Comparison of ENCODE assay signal across 1 fruit fly cellular context in genomic region chr3R:23445249-23445916, dm6.
TF ChIP-seq lines count a peak whose summit lies in the region.

No protein-coding gene starts in this region.

TF ChIP-seq in whole organism, embryonic, 481 proteins besides CTCF, POLR2A, EP300 and RAD21 (continued from another document):
- no peak for TF ChIP-seq CG33213 (GFP tag; optimal IDR thresholded peaks at IDR 0.05; lab: Kevin White, UChicago)
- peak; percentile 66 for TF ChIP-seq D19A (tag; optimal IDR thresholded peaks at IDR 0.05; lab: Kevin White, UChicago)
- TF ChIP-seq CG10959 (GFP tag; IDR thresholded peaks at IDR 0.05; lab: Robert Waterston, UW) = no peak
- no peak for TF ChIP-seq CG6654 (GFP tag; optimal IDR thresholded peaks at IDR 0.05; lab: Kevin White, UChicago)
- TF ChIP-seq MESR4 (GFP tag; optimal IDR thresholded peaks at IDR 0.05; lab: Kevin White, UChicago) = no peak
- no peak for TF ChIP-seq hbn (GFP tag; IDR thresholded peaks at IDR 0.05; lab: Robert Waterston, UW; ENCODE audit: partially characterized antibody)
- no peak for TF ChIP-seq hb (GFP tag; IDR thresholded peaks at IDR 0.05; lab: Robert Waterston, UW; ENCODE audit: partially characterized antibody)
- TF ChIP-seq gfzf (GFP tag; optimal IDR thresholded peaks at IDR 0.05; lab: Kevin White, UChicago) = no peak
- peak in 1 of 2 experiments; percentile 49 for TF ChIP-seq bsh (GFP tag; optimal IDR thresholded peaks at IDR 0.05; lab: Kevin White, UChicago)
- TF ChIP-seq Dip3 (GFP tag; optimal IDR thresholded peaks at IDR 0.05; lab: Kevin White, UChicago) = no peak
- peak; percentile 29 for TF ChIP-seq CG10543 (GFP tag; optimal IDR thresholded peaks at IDR 0.05; lab: Kevin White, UChicago)
- TF ChIP-seq CG17829 (tag; optimal IDR thresholded peaks at IDR 0.05; lab: Kevin White, UChicago) = no peak
- TF ChIP-seq zfh1 (GFP tag; IDR thresholded peaks at IDR 0.05; lab: Robert Waterston, UW) = peak; percentile 21; the same call in 1 of the 3 replicates
- TF ChIP-seq Scr (GFP tag; IDR thresholded peaks at IDR 0.05; lab: Robert Waterston, UW; ENCODE audit: partially characterized antibody) = no peak
- no peak for TF ChIP-seq CG10267 (tag; optimal IDR thresholded peaks at IDR 0.05; lab: Kevin White, UChicago)
- TF ChIP-seq CG14014 (GFP tag; IDR thresholded peaks at IDR 0.05; lab: Robert Waterston, UW) = peak; percentile 19; the same call in 1 of the 2 replicates
- TF ChIP-seq insv (GFP tag; optimal IDR thresholded peaks at IDR 0.05; lab: Kevin White, UChicago) = no peak
- no peak for TF ChIP-seq CG10654 (GFP tag; optimal IDR thresholded peaks at IDR 0.05; lab: Kevin White, UChicago)
- no peak for TF ChIP-seq Hmx (GFP tag; optimal IDR thresholded peaks at IDR 0.05; lab: Kevin White, UChicago)
- no peak for TF ChIP-seq jing (GFP tag; optimal IDR thresholded peaks at IDR 0.05; lab: Kevin White, UChicago)
- TF ChIP-seq CG1603 (tag; optimal IDR thresholded peaks at IDR 0.05; lab: Kevin White, UChicago) = peak; percentile 59
- no peak for TF ChIP-seq CHES-1-like (GFP tag; optimal IDR thresholded peaks at IDR 0.05; lab: Kevin White, UChicago)
- TF ChIP-seq CG14860 (GFP tag; IDR thresholded peaks at IDR 0.05; lab: Robert Waterston, UW; ENCODE audit: partially characterized antibody) = no peak
- no peak for TF ChIP-seq sisA (GFP tag; IDR thresholded peaks at IDR 0.05; lab: Robert Waterston, UW)
- TF ChIP-seq CG42726 (GFP tag; IDR thresholded peaks at IDR 0.05; lab: Robert Waterston, UW; ENCODE audit: partially characterized antibody) = no peak
- TF ChIP-seq CG13287 (GFP tag; IDR thresholded peaks at IDR 0.05; lab: Robert Waterston, UW; ENCODE audit: partially characterized antibody) = no peak
- no peak for TF ChIP-seq Abd-B (GFP tag; optimal IDR thresholded peaks at IDR 0.05; lab: Kevin White, UChicago)
- peak; percentile 15 for TF ChIP-seq Bdp1 (GFP tag; optimal IDR thresholded peaks at IDR 0.05; lab: Kevin White, UChicago)
- no peak for TF ChIP-seq chinmo (GFP tag; IDR thresholded peaks at IDR 0.05; lab: Robert Waterston, UW; ENCODE audit: partially characterized antibody)
- peak; percentile 50; the same call in 1 of the 2 replicates for TF ChIP-seq CG10366 (GFP tag; IDR thresholded peaks at IDR 0.05; lab: Robert Waterston, UW)
- TF ChIP-seq ato (GFP tag; IDR thresholded peaks at IDR 0.05; lab: Robert Waterston, UW; ENCODE audit: partially characterized antibody) = no peak
- no peak for TF ChIP-seq CG17612 (GFP tag; IDR thresholded peaks at IDR 0.05; lab: Robert Waterston, UW)
- peak; percentile 36 for TF ChIP-seq CG15696 (tag; optimal IDR thresholded peaks at IDR 0.05; lab: Kevin White, UChicago)
- no peak for TF ChIP-seq Sin3A (optimal IDR thresholded peaks at IDR 0.05; lab: Kevin White, UChicago)
- TF ChIP-seq ase (GFP tag; IDR thresholded peaks at IDR 0.05; lab: Robert Waterston, UW) = no peak
- TF ChIP-seq exex (tag; optimal IDR thresholded peaks at IDR 0.05; lab: Kevin White, UChicago) = no peak
- no peak for TF ChIP-seq zfh2 (GFP tag; optimal IDR thresholded peaks at IDR 0.05; lab: Kevin White, UChicago)
- peak; percentile 17 for TF ChIP-seq CG4707 (GFP tag; optimal IDR thresholded peaks at IDR 0.05; lab: Kevin White, UChicago)
- no peak for TF ChIP-seq z (GFP tag; IDR thresholded peaks at IDR 0.05; lab: Robert Waterston, UW)
- no peak for TF ChIP-seq trem (tag; optimal IDR thresholded peaks at IDR 0.05; lab: Kevin White, UChicago)
- TF ChIP-seq CG10209 (GFP tag; optimal IDR thresholded peaks at IDR 0.05; lab: Kevin White, UChicago) = peak; percentile 41
- no peak for TF ChIP-seq CG12942 (GFP tag; optimal IDR thresholded peaks at IDR 0.05; lab: Kevin White, UChicago)
- TF ChIP-seq gcm (GFP tag; optimal IDR thresholded peaks at IDR 0.05; lab: Kevin White, UChicago) = no peak
- no peak for TF ChIP-seq CG2889 (GFP tag; IDR thresholded peaks at IDR 0.05; lab: Robert Waterston, UW)
- TF ChIP-seq CG43689 (GFP tag; IDR thresholded peaks at IDR 0.05; lab: Robert Waterston, UW) = peak; percentile 67
- no peak for TF ChIP-seq hkb (optimal IDR thresholded peaks at IDR 0.05; lab: Kevin White, UChicago)
- TF ChIP-seq hkb (GFP tag; IDR thresholded peaks at IDR 0.05; lab: Robert Waterston, UW) = no peak
- TF ChIP-seq CG8359 (GFP tag; optimal IDR thresholded peaks at IDR 0.05; lab: Kevin White, UChicago; ENCODE audit: borderline replicate concordance) = no peak
- TF ChIP-seq pros (GFP tag; optimal IDR thresholded peaks at IDR 0.05; lab: Kevin White, UChicago) = no peak
- peak; percentile 1 for TF ChIP-seq CG10431 (GFP tag; optimal IDR thresholded peaks at IDR 0.05; lab: Kevin White, UChicago)
- TF ChIP-seq oc (tag; optimal IDR thresholded peaks at IDR 0.05; lab: Kevin White, UChicago) = no peak
- TF ChIP-seq ind (GFP tag; optimal IDR thresholded peaks at IDR 0.05; lab: Kevin White, UChicago) = no peak
- TF ChIP-seq CG17328 (GFP tag; IDR thresholded peaks at IDR 0.05; lab: Robert Waterston, UW) = peak; percentile 36; the same call in 1 of the 2 replicates
- no peak for TF ChIP-seq pum (GFP tag; optimal IDR thresholded peaks at IDR 0.05; lab: Kevin White, UChicago)
- peak; percentile 76 for TF ChIP-seq ci (GFP tag; IDR thresholded peaks at IDR 0.05; lab: Robert Waterston, UW)
- no peak for TF ChIP-seq psq (GFP tag; optimal IDR thresholded peaks at IDR 0.05; lab: Kevin White, UChicago)
- TF ChIP-seq ttk (GFP tag; IDR thresholded peaks at IDR 0.05; lab: Robert Waterston, UW) = no peak
- peak; percentile 20 for TF ChIP-seq CG31365 (tag; optimal IDR thresholded peaks at IDR 0.05; lab: Kevin White, UChicago)
- no peak for TF ChIP-seq aop (GFP tag; IDR thresholded peaks at IDR 0.05; lab: Robert Waterston, UW)
- no peak for TF ChIP-seq YL-1 (GFP tag; optimal IDR thresholded peaks at IDR 0.05; lab: Kevin White, UChicago)
- TF ChIP-seq E2f1 (GFP tag; IDR thresholded peaks at IDR 0.05; lab: Robert Waterston, UW) = peak; percentile 29; the same call in 1 of the 2 replicates
- no peak for TF ChIP-seq C15 (GFP tag; IDR thresholded peaks at IDR 0.05; lab: Robert Waterston, UW)
- TF ChIP-seq dan (GFP tag; IDR thresholded peaks at IDR 0.05; lab: Robert Waterston, UW) = no peak
- no peak for TF ChIP-seq trh (GFP tag; optimal IDR thresholded peaks at IDR 0.05; lab: Kevin White, UChicago)
- no peak for TF ChIP-seq nerfin-2 (GFP tag; IDR thresholded peaks at IDR 0.05; lab: Robert Waterston, UW; ENCODE audit: partially characterized antibody)
- TF ChIP-seq tin (GFP tag; optimal IDR thresholded peaks at IDR 0.05; lab: Kevin White, UChicago) = no peak
- no peak for TF ChIP-seq CG8281 (tag; optimal IDR thresholded peaks at IDR 0.05; lab: Kevin White, UChicago)
- TF ChIP-seq CG7963 (GFP tag; IDR thresholded peaks at IDR 0.05; lab: Robert Waterston, UW; ENCODE audit: partially characterized antibody) = no peak
- TF ChIP-seq eyg (GFP tag; optimal IDR thresholded peaks at IDR 0.05; lab: Kevin White, UChicago) = no peak
- TF ChIP-seq NK7.1 (GFP tag; optimal IDR thresholded peaks at IDR 0.05; lab: Kevin White, UChicago) = no peak
- peak; percentile 22 for TF ChIP-seq Blimp-1 (GFP tag; optimal IDR thresholded peaks at IDR 0.05; lab: Kevin White, UChicago)
- no peak for TF ChIP-seq cwo (GFP tag; optimal IDR thresholded peaks at IDR 0.05; lab: Kevin White, UChicago)
- peak; percentile 15 for TF ChIP-seq CG16863 (GFP tag; optimal IDR thresholded peaks at IDR 0.05; lab: Kevin White, UChicago)
- no peak for TF ChIP-seq shn (GFP tag; optimal IDR thresholded peaks at IDR 0.05; lab: Kevin White, UChicago)
- TF ChIP-seq CG33557 (GFP tag; optimal IDR thresholded peaks at IDR 0.05; lab: Kevin White, UChicago) = peak; percentile 10
- TF ChIP-seq pan (optimal IDR thresholded peaks at IDR 0.05; lab: Kevin White, UChicago) = no peak
- peak in 1 of 2 experiments; percentile 45 for TF ChIP-seq pan (GFP tag; optimal IDR thresholded peaks at IDR 0.05 in 1 of 2, IDR thresholded peaks at IDR 0.05 in 1 of 2)
- 0 out of 2 replicates have a peak, but pooled peaks have one; percentile 21 for TF ChIP-seq CG11085 (GFP tag; IDR thresholded peaks at IDR 0.05; lab: Robert Waterston, UW)
- TF ChIP-seq CG15073 (GFP tag; optimal IDR thresholded peaks at IDR 0.05; lab: Kevin White, UChicago) = no peak
- no peak for TF ChIP-seq CG34422 (GFP tag; IDR thresholded peaks at IDR 0.05; lab: Robert Waterston, UW)
- peak; percentile 7 for TF ChIP-seq Lhr (GFP tag; optimal IDR thresholded peaks at IDR 0.05; lab: Kevin White, UChicago)
- TF ChIP-seq corto (GFP tag; optimal IDR thresholded peaks at IDR 0.05; lab: Kevin White, UChicago) = no peak
- TF ChIP-seq Sox100B (GFP tag; optimal IDR thresholded peaks at IDR 0.05; lab: Kevin White, UChicago) = peak; percentile 57
- no peak for TF ChIP-seq repo (GFP tag; optimal IDR thresholded peaks at IDR 0.05; lab: Kevin White, UChicago)
- TF ChIP-seq Camta (GFP tag; optimal IDR thresholded peaks at IDR 0.05; lab: Kevin White, UChicago) = peak; percentile 31
- TF ChIP-seq sna (GFP tag; IDR thresholded peaks at IDR 0.05; lab: Robert Waterston, UW; ENCODE audit: partially characterized antibody) = no peak
- 0 out of 2 replicates have a peak, but pooled peaks have one; percentile 13 for TF ChIP-seq vvl (GFP tag; IDR thresholded peaks at IDR 0.05; lab: Robert Waterston, UW)
- no peak for TF ChIP-seq btn (GFP tag; optimal IDR thresholded peaks at IDR 0.05; lab: Kevin White, UChicago)
- no peak for TF ChIP-seq Fer2 (tag; optimal IDR thresholded peaks at IDR 0.05; lab: Kevin White, UChicago)
- TF ChIP-seq D (optimal IDR thresholded peaks at IDR 0.05; lab: Kevin White, UChicago) = no peak
- peak; percentile 48 for TF ChIP-seq D (GFP tag; optimal IDR thresholded peaks at IDR 0.05; lab: Kevin White, UChicago)
- no peak for TF ChIP-seq Mad (GFP tag; optimal IDR thresholded peaks at IDR 0.05; lab: Kevin White, UChicago)
- TF ChIP-seq h (optimal IDR thresholded peaks at IDR 0.05; lab: Kevin White, UChicago) = no peak
- no peak for TF ChIP-seq usp (GFP tag; optimal IDR thresholded peaks at IDR 0.05; lab: Kevin White, UChicago)
- peak; percentile 30 for TF ChIP-seq mirr (GFP tag; optimal IDR thresholded peaks at IDR 0.05; lab: Kevin White, UChicago)
- TF ChIP-seq chif (GFP tag; optimal IDR thresholded peaks at IDR 0.05; lab: Kevin White, UChicago) = no peak
- TF ChIP-seq ab (GFP tag; optimal IDR thresholded peaks at IDR 0.05; lab: Kevin White, UChicago) = no peak
- TF ChIP-seq knrl (GFP tag; IDR thresholded peaks at IDR 0.05; lab: Robert Waterston, UW; ENCODE audit: partially characterized antibody) = no peak
- TF ChIP-seq az2 (GFP tag; optimal IDR thresholded peaks at IDR 0.05; lab: Kevin White, UChicago) = no peak
- TF ChIP-seq ftz-f1 (GFP tag; optimal IDR thresholded peaks at IDR 0.05; lab: Kevin White, UChicago) = no peak
- TF ChIP-seq CG11456 (GFP tag; IDR thresholded peaks at IDR 0.05; lab: Robert Waterston, UW) = no peak
- no peak for TF ChIP-seq dm (GFP tag; optimal IDR thresholded peaks at IDR 0.05; lab: Kevin White, UChicago)
- no peak for TF ChIP-seq H2.0 (GFP tag; IDR thresholded peaks at IDR 0.05; lab: Robert Waterston, UW)
- no peak for TF ChIP-seq Myb (GFP tag; optimal IDR thresholded peaks at IDR 0.05; lab: Kevin White, UChicago)
- no peak for TF ChIP-seq wor (GFP tag; IDR thresholded peaks at IDR 0.05; lab: Robert Waterston, UW)
- TF ChIP-seq CG9817 (tag; optimal IDR thresholded peaks at IDR 0.05; lab: Kevin White, UChicago) = no peak
- TF ChIP-seq CG8290 (GFP tag; optimal IDR thresholded peaks at IDR 0.05; lab: Kevin White, UChicago) = no peak
- TF ChIP-seq CG8290 (tag; optimal IDR thresholded peaks at IDR 0.05; lab: Kevin White, UChicago) = peak in 1 of 2 experiments; percentile 64
- TF ChIP-seq CG8924 (tag; optimal IDR thresholded peaks at IDR 0.05; lab: Kevin White, UChicago) = no peak
- TF ChIP-seq CG14965 (GFP tag; optimal IDR thresholded peaks at IDR 0.05; lab: Kevin White, UChicago; ENCODE audit: borderline replicate concordance) = no peak
- TF ChIP-seq CG34224 (GFP tag; IDR thresholded peaks at IDR 0.05; lab: Robert Waterston, UW; ENCODE audit: partially characterized antibody) = no peak
- TF ChIP-seq Poxn (GFP tag; IDR thresholded peaks at IDR 0.05; lab: Robert Waterston, UW) = no peak
- no peak for TF ChIP-seq CG3995 (GFP tag; optimal IDR thresholded peaks at IDR 0.05; lab: Kevin White, UChicago)
- no peak for TF ChIP-seq jigr1 (GFP tag; IDR thresholded peaks at IDR 0.05; lab: Robert Waterston, UW)
- TF ChIP-seq seq (GFP tag; IDR thresholded peaks at IDR 0.05; lab: Robert Waterston, UW) = peak; percentile 18; the same call in 1 of the 2 replicates
- TF ChIP-seq CG4424 (GFP tag; optimal IDR thresholded peaks at IDR 0.05; lab: Kevin White, UChicago) = no peak
